Worm (Caenorhabditis elegans) whole organism, L3 larva: ENCODE results near the gene mdf-1.

Experiments used
- ZK546.5 ChIP-seq: sonication (generic microtip); optimal IDR thresholded peaks from 2 replicates; lab custom pipeline; 2017; ENCODE audit warnings: missing biosample characterization, missing genetic modification characterization
- ceh-82 ChIP-seq: fragments of 150-350 bp; optimal IDR thresholded peaks from 2 replicates; lab custom pipeline; 2014; ENCODE audit warnings: missing biosample characterization, missing genetic modification characterization
- elt-3 ChIP-seq, 3 experiments: fragments of 150-350 bp in 1 of 3; sonication (generic microtip) in 2 of 3; optimal IDR thresholded peaks; 2 replicates in 2 of 3; 4 replicates in 1 of 3; lab custom pipeline; 2014 to 2017; ENCODE audit warnings: missing biosample characterization in 3 of 3, missing genetic modification characterization in 3 of 3
- fkh-10 ChIP-seq: sonication (generic microtip); optimal IDR thresholded peaks from 2 replicates; lab custom pipeline; 2017; ENCODE audit warnings: missing biosample characterization, missing genetic modification reagents, missing genetic modification characterization
- jun-1 ChIP-seq: fragments of 150-350 bp; optimal IDR thresholded peaks from 2 replicates; lab custom pipeline; 2014; ENCODE audit warnings: missing biosample characterization, missing genetic modification reagents, missing genetic modification characterization
- nhr-23 ChIP-seq: fragments of 150-350 bp; optimal IDR thresholded peaks from 2 replicates; lab custom pipeline; 2014; ENCODE audit warnings: missing biosample characterization, missing genetic modification reagents, missing genetic modification characterization
- unc-62 ChIP-seq: fragments of 150-350 bp; sonication (generic microtip); optimal IDR thresholded peaks from 4 replicates; lab custom pipeline; 2014; ENCODE audit warnings: missing biosample characterization, missing genetic modification reagents, missing genetic modification characterization
- ztf-4 ChIP-seq: fragments of 150-350 bp; optimal IDR thresholded peaks from 2 replicates; lab custom pipeline; 2014; ENCODE audit warnings: missing biosample characterization, missing genetic modification characterization

DNA sequence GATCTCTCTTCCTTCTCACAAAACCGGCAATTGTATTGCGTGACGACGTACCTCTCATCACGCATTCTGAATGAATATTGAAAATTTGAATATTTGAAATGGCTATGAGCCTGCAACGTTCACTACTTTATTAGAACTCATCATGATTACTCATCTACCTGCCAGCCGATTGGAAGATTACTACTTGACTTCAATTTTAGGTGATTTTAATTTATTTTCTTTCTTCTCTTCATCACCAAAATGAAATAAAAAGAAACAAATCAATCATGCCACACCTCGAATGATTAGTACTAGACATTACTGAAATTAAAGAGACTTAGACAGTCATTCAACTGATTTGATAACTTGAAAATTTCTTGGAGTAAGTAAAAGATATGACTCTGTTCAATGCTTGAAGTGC is 40.2 kb upstream of the mdf-1 start:
- TF ChIP-seq ceh-82 (tag; lab: Kevin White, UChicago) (no peak), jun-1 (no peak), ZK546.5 (tag; lab: Kevin White, UChicago) (no peak), ztf-4 (tag; lab: Kevin White, UChicago) (no peak), elt-3 (tag; optimal IDR thresholded peaks at IDR 0.05; lab: Kevin White, UChicago) (no peak), unc-62 (GFP tag; lab: Kevin White, UChicago) (no peak), nhr-23 (tag; lab: Kevin White, UChicago) (no peak), fkh-10 (GFP tag; lab: Kevin White, UChicago) (no peak)
